Fruit fly (Drosophila melanogaster) whole organism, embryonic: ENCODE results near the gene 5-HT2B.

Source experiments
- ATbp ChIP-seq: fragments of 200-800 bp; sonication (Bioruptor generic); optimal IDR thresholded peaks from 2 replicates; lab custom pipeline; 2017; ENCODE audit warnings: missing biosample characterization, mild to moderate bottlenecking, missing genetic modification characterization, missing genetic modification reagents
- Atf3 ChIP-seq: fragments of 200-800 bp; sonication (Bioruptor generic); optimal IDR thresholded peaks from 3 replicates; lab custom pipeline; 2016; ENCODE audit warnings: missing biosample characterization, missing genetic modification characterization
- Bdp1 ChIP-seq: fragments of 200-800 bp; sonication (Bioruptor generic); optimal IDR thresholded peaks from 3 replicates; lab custom pipeline; 2016; ENCODE audit warnings: missing biosample characterization, missing genetic modification characterization
- CG10209 ChIP-seq: fragments of 200-800 bp; sonication (Bioruptor generic); optimal IDR thresholded peaks from 3 replicates; lab custom pipeline; 2017; ENCODE audit warnings: missing biosample characterization, mild to moderate bottlenecking, missing genetic modification characterization, missing genetic modification reagents
- CG10979 ChIP-seq: fragments of 200-800 bp; sonication (Bioruptor generic); optimal IDR thresholded peaks from 2 replicates; lab custom pipeline; 2018; ENCODE audit warnings: missing biosample characterization, mild to moderate bottlenecking, missing genetic modification characterization, moderate library complexity
- CG13287 ChIP-seq: fragments of 200-800 bp; sonication (Bioruptor generic); IDR thresholded peaks from 2 replicates; pipeline ENCODE4 v1.3.6; 2022; ENCODE audit warnings: missing biosample characterization, missing genetic modification characterization; ENCODE audit not compliant: partially characterized antibody
- CG13894 ChIP-seq: fragments of 200-800 bp; sonication (Bioruptor generic); optimal IDR thresholded peaks from 3 replicates; lab custom pipeline; 2018; ENCODE audit warnings: missing biosample characterization, mild to moderate bottlenecking, missing genetic modification characterization, moderate library complexity
- CG15514 ChIP-seq: fragments of 200-800 bp; sonication (Bioruptor generic); optimal IDR thresholded peaks from 3 replicates; lab custom pipeline; 2017; ENCODE audit warnings: missing biosample characterization, missing genetic modification characterization, mild to moderate bottlenecking, moderate library complexity, missing genetic modification reagents
- CG15696 ChIP-seq: fragments of 200-800 bp; sonication (Bioruptor generic); optimal IDR thresholded peaks from 2 replicates; lab custom pipeline; 2019; ENCODE audit warnings: missing biosample characterization, mild to moderate bottlenecking, missing genetic modification characterization, moderate library complexity
- CG17385 ChIP-seq: fragments of 200-800 bp; sonication (Bioruptor generic); optimal IDR thresholded peaks from 3 replicates; lab custom pipeline; 2018; ENCODE audit warnings: missing biosample characterization, mild to moderate bottlenecking, missing genetic modification characterization
- CG2120 ChIP-seq: fragments of 200-800 bp; sonication (Bioruptor generic); optimal IDR thresholded peaks from 3 replicates; lab custom pipeline; 2016; ENCODE audit warnings: missing biosample characterization, missing genetic modification characterization
- CG2202 ChIP-seq: fragments of 200-800 bp; sonication (Bioruptor generic); optimal IDR thresholded peaks from 2 replicates; lab custom pipeline; 2018; ENCODE audit warnings: missing biosample characterization, mild to moderate bottlenecking, missing genetic modification characterization
- CG3163 ChIP-seq: fragments of 200-800 bp; sonication (Bioruptor generic); optimal IDR thresholded peaks from 3 replicates; lab custom pipeline; 2016; ENCODE audit warnings: missing biosample characterization, missing genetic modification characterization
- CG3407 ChIP-seq: fragments of 200-800 bp; sonication (Bioruptor generic); optimal IDR thresholded peaks from 2 replicates; lab custom pipeline; 2018; ENCODE audit warnings: missing biosample characterization, mild to moderate bottlenecking, missing genetic modification characterization
- CG4328 ChIP-seq: fragments of 200-800 bp; sonication (Bioruptor generic); optimal IDR thresholded peaks from 3 replicates; lab custom pipeline; 2017; ENCODE audit warnings: missing biosample characterization, missing genetic modification reagents, missing genetic modification characterization
- CG4424 ChIP-seq: fragments of 200-800 bp; sonication (Bioruptor generic); optimal IDR thresholded peaks from 3 replicates; lab custom pipeline; 2016; ENCODE audit warnings: missing biosample characterization, missing genetic modification characterization
- CG6654 ChIP-seq: fragments of 200-800 bp; sonication (Bioruptor generic); optimal IDR thresholded peaks from 2 replicates; lab custom pipeline; 2017; ENCODE audit warnings: missing biosample characterization, mild to moderate bottlenecking, missing genetic modification characterization
- CG6813 ChIP-seq: fragments of 200-800 bp; sonication (Bioruptor generic); optimal IDR thresholded peaks from 2 replicates; lab custom pipeline; 2017; ENCODE audit warnings: missing biosample characterization, missing genetic modification characterization, mild to moderate bottlenecking, moderate library complexity, missing genetic modification reagents
- CG7271 ChIP-seq: fragments of 200-800 bp; sonication (Bioruptor generic); optimal IDR thresholded peaks from 2 replicates; lab custom pipeline; 2018; ENCODE audit warnings: missing biosample characterization, mild to moderate bottlenecking, missing genetic modification characterization, moderate library complexity
- CG8924 ChIP-seq: fragments of 200-800 bp; optimal IDR thresholded peaks from 3 replicates; lab custom pipeline; 2019; ENCODE audit warnings: missing biosample characterization, mild to moderate bottlenecking, missing genetic modification characterization, moderate library complexity
- Chrac-16 ChIP-seq: fragments of 200-800 bp; sonication (Bioruptor generic); optimal IDR thresholded peaks from 3 replicates; lab custom pipeline; 2016; ENCODE audit warnings: missing biosample characterization, missing genetic modification characterization
- CoRest ChIP-seq: fragments of 200-800 bp; sonication (Bioruptor generic); optimal IDR thresholded peaks from 3 replicates; lab custom pipeline; 2018; ENCODE audit warnings: missing biosample characterization, mild to moderate bottlenecking, missing genetic modification characterization, moderate library complexity
- D19B ChIP-seq: fragments of 200-800 bp; sonication (Bioruptor generic); optimal IDR thresholded peaks from 2 replicates; lab custom pipeline; 2017; ENCODE audit warnings: missing biosample characterization, mild to moderate bottlenecking, missing genetic modification characterization
- Dbx ChIP-seq: fragments of 200-800 bp; sonication (Bioruptor generic); IDR thresholded peaks from 3 replicates; pipeline ENCODE4 v1.3.6; 2022; ENCODE audit warnings: missing biosample characterization, missing genetic modification characterization
- ERR ChIP-seq: fragments of 200-800 bp; sonication (Bioruptor generic); optimal IDR thresholded peaks from 2 replicates; lab custom pipeline; 2016; ENCODE audit warnings: missing biosample characterization, missing genetic modification characterization
- Gsc ChIP-seq: fragments of 200-800 bp; sonication (Bioruptor generic); IDR thresholded peaks from 2 replicates; pipeline ENCODE4 v1.3.6; 2022; ENCODE audit warnings: missing biosample characterization, missing genetic modification characterization
- Hr78 ChIP-seq, 2 experiments: fragments of 200-800 bp in 1 of 2; fragments of >200 bp in 1 of 2; sonication (Bioruptor generic) in 1 of 2; optimal IDR thresholded peaks; 2 replicates each; lab custom pipeline; 2017 to 2019; ENCODE audit warnings: missing biosample characterization in 2 of 2, missing genetic modification characterization in 2 of 2, mild to moderate bottlenecking in 1 of 2, moderate library complexity in 1 of 2
- Jarid2 ChIP-seq: fragments of 200-800 bp; sonication (Bioruptor generic); optimal IDR thresholded peaks from 3 replicates; lab custom pipeline; 2017; ENCODE audit warnings: mild to moderate bottlenecking, missing biosample characterization, missing genetic modification reagents, missing genetic modification characterization
- Oaz ChIP-seq: fragments of 200-800 bp; sonication (Bioruptor generic); IDR thresholded peaks from 2 replicates; pipeline ENCODE4 v1.3.6; 2022; ENCODE audit warnings: missing biosample characterization, missing genetic modification characterization
- Pdp1 ChIP-seq, 2 experiments: fragments of 200-800 bp; sonication (Bioruptor generic); optimal IDR thresholded peaks; 3 replicates each; lab custom pipeline; 2016; ENCODE audit warnings: missing biosample characterization in 2 of 2, missing genetic modification characterization in 2 of 2, mild to moderate bottlenecking in 1 of 2, moderate library complexity in 1 of 2
- Poxn ChIP-seq: fragments of 200-800 bp; sonication (Bioruptor generic); IDR thresholded peaks from 2 replicates; pipeline ENCODE4 v1.3.6; 2022; ENCODE audit warnings: missing biosample characterization, missing genetic modification characterization
- Scr ChIP-seq: fragments of 200-800 bp; sonication (Bioruptor generic); IDR thresholded peaks from 2 replicates; pipeline ENCODE4 v1.3.6; 2022; ENCODE audit warnings: missing biosample characterization, missing genetic modification characterization; ENCODE audit not compliant: partially characterized antibody
- Tbp ChIP-seq: fragments of >200 bp; optimal IDR thresholded peaks from 2 replicates; lab custom pipeline; 2018; ENCODE audit warnings: missing biosample characterization, missing genetic modification characterization
- Trl ChIP-seq, 3 experiments: fragments of >200 bp in 2 of 3; fragments of 200-800 bp in 1 of 3; sonication (Bioruptor generic) in 1 of 3; optimal IDR thresholded peaks; 2 replicates in 1 of 3; 3 replicates in 2 of 3; lab custom pipeline; 2016 to 2017; ENCODE audit warnings: missing biosample characterization in 1 of 3, missing genetic modification characterization in 1 of 3
- Vsx1 ChIP-seq: fragments of 200-800 bp; sonication (Bioruptor generic); optimal IDR thresholded peaks from 2 replicates; lab custom pipeline; 2017; ENCODE audit warnings: missing biosample characterization, mild to moderate bottlenecking, missing genetic modification characterization, missing genetic modification reagents
- ac ChIP-seq: fragments of 200-800 bp; sonication (Bioruptor generic); optimal IDR thresholded peaks from 3 replicates; lab custom pipeline; 2017; ENCODE audit warnings: missing biosample characterization, mild to moderate bottlenecking, missing genetic modification characterization
- dati ChIP-seq: fragments of 200-800 bp; sonication (Bioruptor generic); IDR thresholded peaks from 2 replicates; pipeline ENCODE4 v1.3.6; 2022; ENCODE audit warnings: missing biosample characterization, missing genetic modification characterization
- dpn ChIP-seq, 2 experiments: fragments of 200-800 bp; sonication (Bioruptor generic); optimal IDR thresholded peaks; 3 replicates each; lab custom pipeline; 2016; ENCODE audit warnings: missing biosample characterization in 2 of 2, missing genetic modification characterization in 2 of 2
- dysf ChIP-seq: fragments of 200-800 bp; sonication (Bioruptor generic); IDR thresholded peaks from 3 replicates; pipeline ENCODE4 v1.3.6; 2022; ENCODE audit warnings: missing biosample characterization, missing genetic modification characterization
- eve ChIP-seq, 2 experiments: fragments of >200 bp; optimal IDR thresholded peaks; 2 replicates each; lab custom pipeline; 2017; ENCODE audit warnings: missing biosample characterization in 2 of 2, missing genetic modification characterization in 2 of 2
- gsb ChIP-seq: fragments of 200-800 bp; sonication (Bioruptor generic); IDR thresholded peaks from 2 replicates; pipeline ENCODE4 v1.3.6; 2022; ENCODE audit warnings: missing biosample characterization, missing genetic modification characterization
- hb ChIP-seq: fragments of 200-800 bp; sonication (Bioruptor generic); IDR thresholded peaks from 3 replicates; pipeline ENCODE4 v1.3.6; 2022; ENCODE audit warnings: missing biosample characterization, missing genetic modification characterization; ENCODE audit not compliant: partially characterized antibody
- kni ChIP-seq: fragments of 200-800 bp; sonication (Bioruptor generic); optimal IDR thresholded peaks from 3 replicates; lab custom pipeline; 2017; ENCODE audit warnings: mild to moderate bottlenecking, missing biosample characterization, missing genetic modification reagents, missing genetic modification characterization
- otp ChIP-seq: fragments of 200-800 bp; sonication (Bioruptor generic); IDR thresholded peaks from 3 replicates; pipeline ENCODE4, ENCODE4 v1.3.6; 2022; ENCODE audit warnings: missing biosample characterization, missing genetic modification characterization
- prd ChIP-seq, 3 experiments: fragments of >200 bp in 2 of 3; fragments of 200-800 bp in 1 of 3; sonication (Bioruptor generic) in 1 of 3; optimal IDR thresholded peaks in 2 of 3; IDR thresholded peaks in 1 of 3; 2 replicates in 2 of 3; 3 replicates in 1 of 3; pipeline versions ENCODE4 v1.3.6 to Lab custom; 2017 to 2022; ENCODE audit warnings: missing biosample characterization in 1 of 3, missing genetic modification characterization in 1 of 3
- pum ChIP-seq: fragments of 200-800 bp; sonication (Bioruptor generic); optimal IDR thresholded peaks from 2 replicates; lab custom pipeline; 2016; ENCODE audit warnings: missing biosample characterization, missing genetic modification characterization
- pzg ChIP-seq: fragments of 200-800 bp; sonication (Bioruptor generic); optimal IDR thresholded peaks from 3 replicates; lab custom pipeline; 2018; ENCODE audit warnings: missing biosample characterization, mild to moderate bottlenecking, missing genetic modification characterization, moderate library complexity
- shn ChIP-seq: fragments of 200-800 bp; sonication (Bioruptor generic); optimal IDR thresholded peaks from 3 replicates; lab custom pipeline; 2016; ENCODE audit warnings: missing biosample characterization, missing genetic modification characterization
- tio ChIP-seq: fragments of 200-800 bp; sonication (Bioruptor generic); optimal IDR thresholded peaks from 2 replicates; lab custom pipeline; 2017; ENCODE audit warnings: missing biosample characterization, missing genetic modification characterization, inconsistent platforms

5-HT2B gene

DNA sequence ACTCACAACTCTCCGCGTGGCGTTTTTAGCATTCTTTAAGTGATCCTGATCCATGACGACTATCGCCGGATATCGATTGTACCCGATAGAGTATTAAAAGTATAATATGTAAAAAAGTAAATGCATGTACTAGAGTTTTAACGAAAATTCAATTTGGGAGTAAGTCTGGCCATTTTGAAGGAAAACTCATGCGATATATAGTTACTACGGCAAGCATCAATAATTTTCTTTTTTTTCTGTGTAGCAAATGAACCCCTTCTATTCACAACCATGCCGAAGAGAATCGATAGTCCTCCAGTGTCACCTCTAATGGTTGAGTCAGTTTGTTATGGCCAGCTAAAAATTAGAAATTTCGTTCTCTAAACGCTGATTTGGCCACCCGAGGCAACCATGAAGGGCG, 74.7 kb downstream of the 5-HT2B start, which contains the start of the genes Sys1 and Dhod (continued):
- TF ChIP-seq dati (no peak), CG13287 (GFP tag; lab: Robert Waterston, UW) (peak; percentile 90), Vsx1 (GFP tag; lab: Kevin White, UChicago) (no peak), Tbp (GFP tag; lab: Kevin White, UChicago) (no peak), Atf3 (GFP tag; lab: Kevin White, UChicago) (peak; percentile 60), D19B (GFP tag; lab: Kevin White, UChicago) (no peak), CG13894 (peak; percentile 71), gsb (no peak), CG17385 (peak; percentile 28), Scr (GFP tag; lab: Robert Waterston, UW) (peak; percentile 91), CG4424 (GFP tag; lab: Kevin White, UChicago) (peak; percentile 70), Hr78 (GFP tag; optimal IDR thresholded peaks at IDR 0.05; lab: Kevin White, UChicago) (no peak), CG8924 (tag; lab: Kevin White, UChicago) (peak; percentile 53), kni (GFP tag; lab: Kevin White, UChicago) (no peak), dpn (GFP tag; optimal IDR thresholded peaks at IDR 0.05; lab: Kevin White, UChicago) (peak; percentile 69 to 75), ATbp (GFP tag; lab: Kevin White, UChicago) (no peak), ERR (peak; percentile 59), CoRest (tag; lab: Kevin White, UChicago) (peak; percentile 50), CG15514 (GFP tag; lab: Kevin White, UChicago) (peak; percentile 75), CG10209 (GFP tag; lab: Kevin White, UChicago) (peak; percentile 47), Chrac-16 (peak; percentile 51), CG4328 (GFP tag; lab: Kevin White, UChicago) (no peak), CG3163 (GFP tag; lab: Kevin White, UChicago) (peak; percentile 28), pzg (GFP tag; lab: Kevin White, UChicago) (peak; percentile 54), Gsc (no peak), Dbx (GFP tag; lab: Robert Waterston, UW) (peak; percentile 77), CG7271 (tag; lab: Kevin White, UChicago) (peak; percentile 36), CG2202 (tag; lab: Kevin White, UChicago) (no peak), CG15696 (tag; lab: Kevin White, UChicago) (peak; percentile 3), ac (GFP tag; lab: Kevin White, UChicago) (no peak), CG6654 (GFP tag; lab: Kevin White, UChicago) (no peak), CG3407 (no peak), CG10979 (peak; percentile 61), prd (optimal IDR thresholded peaks at IDR 0.05; lab: Kevin White, UChicago) (no peak), prd (GFP tag; IDR thresholded peaks at IDR 0.05; lab: Robert Waterston, UW) (peak; percentile 83), tio (GFP tag; lab: Kevin White, UChicago) (no peak), Oaz (no peak), Trl (optimal IDR thresholded peaks at IDR 0.05; lab: Kevin White, UChicago) (no peak), Trl (GFP tag; optimal IDR thresholded peaks at IDR 0.05; lab: Kevin White, UChicago) (peak; percentile 70), Jarid2 (GFP tag; lab: Kevin White, UChicago) (no peak), CG2120 (GFP tag; lab: Kevin White, UChicago) (peak; percentile 86), Pdp1 (GFP tag; optimal IDR thresholded peaks at IDR 0.05; lab: Kevin White, UChicago) (peak; percentile 61 to 75), eve (GFP tag; optimal IDR thresholded peaks at IDR 0.05; lab: Kevin White, UChicago) (no peak), pum (GFP tag; lab: Kevin White, UChicago) (peak; percentile 49), dysf (GFP tag; lab: Robert Waterston, UW) (peak; percentile 37; the same call in 1 of the 3 replicates), otp (GFP tag; lab: Robert Waterston, UW) (peak; percentile 69; the same call in 2 of the 3 replicates), shn (GFP tag; lab: Kevin White, UChicago) (peak; percentile 49), Bdp1 (peak; percentile 73), CG6813 (GFP tag; lab: Kevin White, UChicago) (no peak), Poxn (GFP tag; lab: Robert Waterston, UW) (no peak), hb (peak; percentile 83)
